Worm (Caenorhabditis elegans): ENCODE data around the gene appg-1.
"Not testable (repeated sequence)": the region's sequence is repeated elsewhere in the genome, so short reads cannot be mapped to it uniquely, and the experiment has no call there.

DNA sequence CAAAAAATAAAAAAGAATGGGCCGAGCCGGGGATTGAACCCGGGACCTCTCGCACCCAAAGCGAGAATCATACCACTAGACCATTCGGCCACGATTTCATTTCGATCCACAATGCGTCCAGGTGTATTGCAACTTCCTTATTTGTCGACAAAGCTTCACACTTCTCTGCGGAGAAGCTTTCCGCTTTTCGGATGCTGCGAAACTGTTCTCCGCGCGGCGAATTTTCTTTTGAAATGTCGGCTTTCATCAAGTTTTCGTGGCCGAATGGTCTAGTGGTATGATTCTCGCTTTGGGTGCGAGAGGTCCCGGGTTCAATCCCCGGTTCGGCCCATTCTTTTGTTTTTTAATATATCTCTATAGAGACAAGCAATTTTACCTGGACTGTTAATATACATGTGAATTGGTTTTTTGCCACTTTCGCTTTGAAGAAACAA, 23.7 kb upstream of the appg-1 start:
- not testable (repeated sequence) for TF ChIP-seq nhr-19 (GFP tag; conservative IDR thresholded peaks at IDR 0.05); skn-1 (tag; optimal IDR thresholded peaks at IDR 0.05); mep-1 (tag; optimal IDR thresholded peaks at IDR 0.05); grh-1 (GFP tag; IDR thresholded peaks at IDR 0.05); lin-39 (tag; optimal IDR thresholded peaks at IDR 0.05); fkh-4 (tag; optimal IDR thresholded peaks at IDR 0.05; ENCODE audit: borderline replicate concordance); nhr-11 (tag; optimal IDR thresholded peaks at IDR 0.05); ama-1 (optimal IDR thresholded peaks at IDR 0.05); pax-3 (tag; optimal IDR thresholded peaks at IDR 0.05); nhr-12 (tag; optimal IDR thresholded peaks at IDR 0.05); egl-27 (tag; optimal IDR thresholded peaks at IDR 0.05); tbx-2 (tag; optimal IDR thresholded peaks at IDR 0.05); lin-13 (GFP tag; optimal IDR thresholded peaks at IDR 0.05); mdl-1 (tag; optimal IDR thresholded peaks at IDR 0.05)

Measured in whole organism, L1 larva.